Fruit fly (Drosophila melanogaster) whole organism: ENCODE results near the gene dunk.

Experiments used
- CG8478 ChIP-seq: fragments of >200 bp; optimal IDR thresholded peaks from 2 replicates; lab custom pipeline; 2018; ENCODE audit warnings: inconsistent platforms
- Dll ChIP-seq: fragments of >200 bp; optimal IDR thresholded peaks from 2 replicates; lab custom pipeline; 2017
- EcR ChIP-seq, 2 experiments: fragments of >200 bp; optimal IDR thresholded peaks; 2 replicates each; lab custom pipeline; 2017; ENCODE audit warnings: missing biosample characterization in 2 of 2, missing genetic modification characterization in 2 of 2, missing genetic modification reagents in 2 of 2
- pan ChIP-seq: fragments of >200 bp; optimal IDR thresholded peaks from 2 replicates; lab custom pipeline; 2017
- psq ChIP-seq: fragments of >200 bp; optimal IDR thresholded peaks from 2 replicates; lab custom pipeline; 2017
- usp ChIP-seq: fragments of >200 bp; optimal IDR thresholded peaks from 2 replicates; lab custom pipeline; 2017; ENCODE audit warnings: missing biosample characterization, missing genetic modification characterization, mixed read lengths

Gene dunk

DNA sequence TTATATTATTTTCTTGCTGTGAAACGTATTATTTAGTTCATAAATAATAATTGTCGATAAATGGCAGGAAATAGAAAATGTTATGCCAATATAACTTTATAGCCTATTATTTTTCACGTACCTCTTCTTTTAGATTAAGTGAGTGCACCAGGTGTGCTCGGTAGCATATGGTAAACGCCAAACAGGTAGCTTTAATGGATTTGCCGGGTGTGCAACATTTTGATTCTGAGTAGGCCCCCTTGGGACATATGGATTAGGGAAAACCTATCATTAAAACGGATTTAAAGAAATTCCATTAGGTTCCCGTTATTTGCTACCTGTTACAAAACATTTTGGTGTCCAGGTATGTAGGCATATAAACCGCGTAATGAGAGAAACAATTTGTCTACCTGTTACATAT lies at the start of gene dunk:
dunk (plus strand) TSS at position 301 of the 400 bp plus-strand sequence.
- TF ChIP-seq pan (lab: Kevin White, UChicago), result no peak

DNA sequence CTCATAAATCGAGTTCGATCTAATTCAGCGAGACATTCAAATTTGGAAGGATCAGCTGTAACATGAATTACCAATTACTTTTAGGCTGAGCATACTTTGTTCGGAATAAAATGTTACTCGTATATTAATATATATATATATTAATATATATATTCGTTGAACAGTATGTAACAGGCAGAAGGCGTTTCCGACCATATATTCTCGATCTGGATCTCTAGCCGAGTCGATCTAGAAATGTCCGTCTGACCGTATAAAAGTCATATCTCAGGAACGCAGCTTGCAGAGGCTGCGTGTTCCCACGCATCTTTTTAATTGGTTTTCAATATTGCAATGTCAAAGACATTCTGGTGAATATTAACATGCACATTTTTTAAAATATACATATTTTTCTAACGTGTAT lies 47.1 kb upstream of the dunk start, which contains the start of gene tplus3b:
tplus3b (minus strand) TSS at position 101 of the 400 bp plus-strand sequence.
- no peak for TF ChIP-seq psq
- no peak for TF ChIP-seq CG8478 (lab: Kevin White, UChicago)
- no peak for TF ChIP-seq Dll (lab: Kevin White, UChicago)
- no peak for TF ChIP-seq pan (lab: Kevin White, UChicago)
- no peak for TF ChIP-seq EcR (GFP tag; optimal IDR thresholded peaks at IDR 0.05; lab: Kevin White, UChicago)
- no peak for TF ChIP-seq usp

DNA sequence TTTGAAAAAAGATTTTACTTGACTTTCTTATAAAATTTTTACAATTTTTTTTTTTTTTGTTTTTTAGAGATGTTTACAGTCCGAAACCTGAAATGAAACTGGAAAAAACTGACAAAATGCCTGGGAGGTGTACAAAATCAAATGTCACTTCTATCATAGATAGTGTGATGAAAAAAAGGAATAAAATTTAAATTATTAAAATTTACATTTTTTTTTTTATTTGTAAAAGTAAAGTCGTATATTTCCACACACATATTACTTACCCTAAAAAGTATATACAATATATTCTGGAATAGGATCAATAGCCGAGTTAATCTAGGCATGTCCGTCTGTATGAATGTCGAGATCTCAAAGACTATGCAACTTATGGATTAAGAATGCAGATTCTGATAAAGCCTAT lies 46.0 kb upstream of the dunk start, which contains the start of gene CG15219:
CG15219 (minus strand) TSS at position 101 of the 400 bp plus-strand sequence.
- TF ChIP-seq psq (no peak), usp (no peak), pan (lab: Kevin White, UChicago) (no peak), CG8478 (lab: Kevin White, UChicago) (no peak), Dll (lab: Kevin White, UChicago) (no peak), EcR (GFP tag; optimal IDR thresholded peaks at IDR 0.05; lab: Kevin White, UChicago) (no peak)

DNA sequence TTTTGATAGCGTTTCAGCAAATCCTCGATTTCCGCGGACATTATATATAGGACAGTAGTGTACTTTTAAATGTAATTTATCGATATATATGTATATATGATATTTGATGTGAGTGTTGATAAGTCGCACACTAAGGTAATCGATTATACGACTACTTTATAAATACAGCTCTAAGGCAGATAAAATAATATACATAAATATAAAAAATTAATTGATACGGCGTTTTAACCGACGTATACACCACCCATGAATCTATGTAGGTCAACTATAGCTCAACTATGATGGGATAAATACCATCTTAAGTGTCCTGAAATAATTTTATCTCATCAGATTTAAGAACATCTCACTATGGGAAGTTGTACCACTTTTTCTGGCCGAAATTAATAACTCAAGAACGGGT lies 44.2 kb upstream of the dunk start, which contains the start of gene CG10834:
CG10834 (minus strand) TSS at position 101 of the 400 bp plus-strand sequence.
- TF ChIP-seq psq (no peak), pan (lab: Kevin White, UChicago) (no peak), Dll (lab: Kevin White, UChicago) (no peak), usp (no peak), CG8478 (lab: Kevin White, UChicago) (no peak)

DNA sequence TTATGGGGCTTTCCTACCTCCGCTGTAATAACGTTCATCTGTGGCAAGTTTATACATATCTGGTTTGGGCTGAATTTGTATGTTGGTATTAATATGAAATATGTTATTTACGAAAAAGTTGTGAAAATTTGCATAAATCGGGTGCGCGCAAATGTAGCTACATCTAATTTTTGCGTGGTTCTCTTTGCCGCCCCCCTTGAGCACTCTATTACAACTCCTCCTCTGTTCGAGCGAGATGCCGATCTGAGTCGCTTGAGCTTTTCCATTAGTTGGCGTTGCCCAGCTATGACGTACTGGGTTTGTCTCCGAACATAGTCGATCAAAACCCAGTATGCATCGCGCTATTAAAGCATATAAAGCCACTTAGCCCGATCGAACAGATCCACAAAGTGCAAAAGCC lies 42.8 kb upstream of the dunk start, which contains the start of gene CG6675:
CG6675 (plus strand) TSS at position 301 of the 400 bp plus-strand sequence.
- TF ChIP-seq Dll (lab: Kevin White, UChicago) (no peak), EcR (GFP tag; optimal IDR thresholded peaks at IDR 0.05; lab: Kevin White, UChicago) (no peak)

DNA sequence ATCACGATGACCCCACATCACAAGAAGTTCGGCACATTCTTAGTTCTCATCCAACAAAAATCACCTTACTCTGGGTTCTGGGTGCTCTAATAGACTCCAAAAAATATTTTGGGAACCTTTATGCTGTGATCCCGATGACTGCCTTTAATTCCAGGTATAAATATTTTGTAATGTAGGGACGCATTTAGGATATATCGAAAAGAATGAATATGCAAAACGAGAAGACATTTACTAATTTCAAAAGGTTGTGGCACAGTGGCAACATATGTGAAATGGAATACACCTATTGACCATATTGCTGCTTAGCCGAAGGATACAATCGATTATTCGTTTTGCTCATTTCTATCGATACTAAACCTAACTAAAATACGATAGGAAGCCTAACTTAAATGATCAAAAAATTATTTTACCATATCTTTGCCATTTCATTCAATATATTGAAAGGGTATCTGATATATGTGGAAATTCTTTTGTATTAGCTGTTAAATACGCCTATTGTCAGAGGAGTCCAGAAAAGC lies 30.5 kb upstream of the dunk start, which contains the start of gene CG3651:
CG3651 (plus strand) TSS at position 468 of the 518 bp plus-strand sequence.
- TF ChIP-seq pan (lab: Kevin White, UChicago), result no peak
- TF ChIP-seq Dll (lab: Kevin White, UChicago), result no peak
- TF ChIP-seq usp, result no peak
- TF ChIP-seq psq, result no peak
- TF ChIP-seq EcR (GFP tag; optimal IDR thresholded peaks at IDR 0.05; lab: Kevin White, UChicago), result no peak
- TF ChIP-seq CG8478 (lab: Kevin White, UChicago), result no peak

DNA sequence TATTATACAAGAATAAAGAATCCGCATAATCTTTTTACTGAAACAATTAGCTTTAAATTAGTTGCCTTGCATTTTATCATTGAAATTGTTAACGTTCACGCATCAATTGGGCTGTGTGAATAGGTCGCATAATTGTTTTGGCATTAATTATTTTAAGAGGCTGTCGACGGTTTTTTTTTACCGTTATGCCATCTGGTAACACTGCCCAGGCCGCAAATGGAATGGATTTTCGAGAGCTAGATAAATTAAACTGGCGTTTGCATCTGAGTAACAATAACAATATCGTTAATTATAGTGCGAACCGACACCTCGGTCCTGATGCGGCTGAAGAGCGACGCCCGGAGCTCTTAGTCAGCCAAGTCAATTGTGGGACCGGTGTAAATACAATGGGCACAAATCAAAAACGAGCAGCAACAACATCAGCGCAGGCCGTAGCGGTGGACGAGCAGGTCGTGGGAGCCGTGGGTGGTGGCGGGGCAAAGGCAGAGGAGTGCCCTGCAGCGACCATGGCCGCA lies 29.7 kb upstream of the dunk start:
- TF ChIP-seq psq (no peak), usp (no peak), Dll (lab: Kevin White, UChicago) (no peak), EcR (GFP tag; optimal IDR thresholded peaks at IDR 0.05; lab: Kevin White, UChicago) (no peak), pan (lab: Kevin White, UChicago) (no peak), CG8478 (lab: Kevin White, UChicago) (no peak)

DNA sequence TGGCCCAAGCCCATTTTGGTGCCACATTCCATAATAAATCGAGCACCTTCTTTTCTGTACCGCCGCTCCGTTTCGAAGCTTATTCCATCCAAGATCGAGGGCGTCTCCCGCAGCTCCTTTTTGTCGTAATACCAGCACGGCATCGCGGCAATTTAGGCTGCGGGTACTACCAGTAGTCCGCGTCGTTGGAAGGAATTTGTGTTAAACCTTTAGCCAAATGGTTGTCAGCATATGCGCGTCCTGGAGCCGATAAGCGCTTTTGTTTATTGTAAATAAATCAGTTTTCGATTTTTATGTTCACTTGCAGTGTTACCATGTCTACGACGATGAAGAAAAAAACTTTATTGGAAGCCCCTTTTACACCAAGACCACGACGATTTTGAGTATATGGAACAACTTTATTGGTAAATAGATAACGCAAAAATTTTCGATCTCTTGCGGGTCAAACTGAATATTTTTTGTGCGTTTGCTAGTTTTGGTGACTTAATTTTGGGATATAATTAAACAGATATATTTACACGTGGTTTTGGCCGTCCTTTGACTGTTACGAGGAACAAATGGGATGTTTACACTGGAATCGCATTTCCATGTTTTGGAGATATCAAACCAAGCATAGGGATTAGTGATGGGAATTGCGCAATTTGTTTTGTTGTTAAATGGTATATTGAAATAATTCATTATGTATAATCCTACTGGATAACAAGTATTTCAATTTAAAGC lies 21.7 kb upstream of the dunk start, which contains the start of gene CycK:
CycK (minus strand) TSS at position 562 of the 720 bp plus-strand sequence.
- TF ChIP-seq CG8478 (lab: Kevin White, UChicago), result no peak
- no peak for TF ChIP-seq Dll (lab: Kevin White, UChicago)
- no peak for TF ChIP-seq psq
- no peak for TF ChIP-seq EcR (GFP tag; optimal IDR thresholded peaks at IDR 0.05; lab: Kevin White, UChicago)
- no peak for TF ChIP-seq pan (lab: Kevin White, UChicago)
- no peak for TF ChIP-seq usp

DNA sequence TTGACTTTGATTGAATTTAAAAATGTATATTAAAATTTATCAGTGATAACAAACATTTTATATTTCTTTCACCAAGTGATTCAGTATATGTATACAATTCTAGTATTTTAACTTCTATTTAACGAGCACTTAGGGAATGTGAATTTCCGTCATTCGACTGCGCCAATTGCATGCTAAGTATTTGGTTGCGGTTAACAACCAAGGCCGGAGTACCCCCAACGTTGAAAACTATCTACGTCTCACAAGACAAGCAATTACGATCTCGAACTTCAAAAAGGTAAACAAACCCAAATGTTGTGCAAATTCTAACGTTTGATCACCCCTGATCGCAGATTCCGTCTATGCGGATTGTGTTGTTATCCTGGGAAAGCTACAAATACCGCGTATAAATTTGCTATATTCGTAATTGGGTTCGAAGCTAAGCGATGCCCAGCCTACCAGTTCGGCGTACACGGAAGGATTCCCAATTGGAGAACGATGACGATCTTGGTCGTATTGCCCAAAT lies 20.2 kb upstream of the dunk start, which contains the start of gene CG42748:
CG42748 (plus strand) TSS at position 51 of the 505 bp plus-strand sequence.
- TF ChIP-seq CG8478 (lab: Kevin White, UChicago) (no peak), psq (no peak), EcR (GFP tag; optimal IDR thresholded peaks at IDR 0.05; lab: Kevin White, UChicago) (no peak), Dll (lab: Kevin White, UChicago) (no peak), pan (lab: Kevin White, UChicago) (no peak), usp (no peak)

DNA sequence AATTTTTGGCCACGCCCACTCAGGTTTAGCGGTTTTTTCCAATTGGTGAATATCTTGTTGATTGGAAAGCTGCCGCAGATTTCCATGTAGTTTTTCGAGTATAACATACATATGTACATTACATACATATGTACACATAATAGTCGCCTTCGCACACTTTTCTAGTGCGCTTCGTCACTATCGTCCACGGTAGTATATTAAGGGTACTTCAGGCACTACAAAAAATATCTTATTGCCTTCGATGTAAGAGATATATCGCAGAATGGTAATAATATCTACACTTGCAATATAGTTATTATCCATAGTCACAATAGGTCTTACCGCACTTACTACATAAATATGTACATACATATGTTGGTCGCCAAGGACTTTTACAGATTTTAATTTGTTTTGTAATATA lies 18.4 kb upstream of the dunk start:
- TF ChIP-seq CG8478 (lab: Kevin White, UChicago) (no peak), EcR (GFP tag; optimal IDR thresholded peaks at IDR 0.05; lab: Kevin White, UChicago) (no peak), pan (lab: Kevin White, UChicago) (no peak), psq (no peak), Dll (lab: Kevin White, UChicago) (no peak), usp (no peak)

DNA sequence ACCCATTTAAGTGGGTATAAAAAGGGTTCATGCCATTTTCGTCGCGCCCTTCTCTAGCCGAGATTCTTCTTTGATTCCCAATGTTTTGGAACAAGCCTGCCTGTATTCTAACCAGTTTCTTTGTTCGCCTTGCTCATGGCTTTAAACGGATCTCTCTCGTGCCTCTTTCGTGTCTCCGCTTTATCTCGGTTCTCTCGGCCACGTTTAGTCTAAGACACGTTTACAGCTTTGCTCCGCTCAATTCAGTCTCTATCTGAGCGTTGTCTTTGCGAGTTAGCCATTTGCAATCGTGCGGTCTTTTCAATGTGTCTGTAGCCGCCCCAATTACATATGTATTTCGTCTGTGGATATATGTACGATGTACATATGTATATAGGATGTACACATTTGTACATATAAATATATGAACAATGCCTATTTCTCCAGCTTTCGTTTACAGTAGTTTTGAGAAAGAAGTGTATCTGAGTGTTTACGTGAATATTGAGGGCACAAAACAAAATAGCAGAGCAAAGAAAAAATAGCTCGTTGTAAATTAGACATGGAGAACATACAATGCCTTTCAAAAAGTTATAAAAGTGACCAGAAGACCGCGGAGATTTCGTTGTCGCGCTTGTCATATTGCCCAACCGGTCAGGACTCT lies 17.2 kb upstream of the dunk start:
- no peak for TF ChIP-seq psq
- TF ChIP-seq pan (lab: Kevin White, UChicago), result no peak
- no peak for TF ChIP-seq EcR (GFP tag; optimal IDR thresholded peaks at IDR 0.05; lab: Kevin White, UChicago)
- no peak for TF ChIP-seq usp
- no peak for TF ChIP-seq CG8478 (lab: Kevin White, UChicago)
- TF ChIP-seq Dll (lab: Kevin White, UChicago), result no peak
